Fruit fly (Drosophila melanogaster) whole organism, embryonic: ENCODE results near the gene ATbp.

Experiments used
- CG10321 ChIP-seq: fragments of 200-800 bp; sonication (Bioruptor generic); IDR thresholded peaks from 2 replicates; pipeline ENCODE4 v1.3.6; 2022; ENCODE audit warnings: missing biosample characterization, missing genetic modification characterization
- CG10959 ChIP-seq: fragments of 200-800 bp; sonication (Bioruptor generic); IDR thresholded peaks from 2 replicates; pipeline ENCODE4 v1.3.6; 2022; ENCODE audit warnings: missing biosample characterization, missing genetic modification characterization
- CG11560 ChIP-seq: fragments of 200-800 bp; sonication (Bioruptor generic); IDR thresholded peaks from 3 replicates; pipeline ENCODE4 v1.3.6; 2022; ENCODE audit warnings: missing biosample characterization, missing genetic modification characterization
- CG12071 ChIP-seq: fragments of 200-800 bp; sonication (Bioruptor generic); optimal IDR thresholded peaks from 3 replicates; lab custom pipeline; 2018; ENCODE audit warnings: missing biosample characterization, mild to moderate bottlenecking, missing genetic modification characterization
- CG12391 ChIP-seq: fragments of 200-800 bp; sonication (Bioruptor generic); optimal IDR thresholded peaks from 3 replicates; lab custom pipeline; 2018; ENCODE audit warnings: missing biosample characterization, mild to moderate bottlenecking, missing genetic modification characterization, moderate library complexity
- CG12659 ChIP-seq: fragments of 200-800 bp; sonication (Bioruptor generic); optimal IDR thresholded peaks from 3 replicates; lab custom pipeline; 2017; ENCODE audit warnings: mild to moderate bottlenecking, missing biosample characterization, missing genetic modification reagents, missing genetic modification characterization
- CG14014 ChIP-seq: fragments of 200-800 bp; sonication (Bioruptor generic); IDR thresholded peaks from 2 replicates; pipeline ENCODE4 v1.3.6; 2022; ENCODE audit warnings: missing biosample characterization, missing genetic modification characterization
- CG14667 ChIP-seq: fragments of 200-800 bp; sonication (Bioruptor generic); IDR thresholded peaks from 2 replicates; pipeline ENCODE4 v1.3.6; 2022; ENCODE audit warnings: missing biosample characterization, missing genetic modification characterization
- CG14710 ChIP-seq: fragments of 200-800 bp; sonication (Bioruptor generic); optimal IDR thresholded peaks from 3 replicates; lab custom pipeline; 2019; ENCODE audit warnings: missing biosample characterization, mild to moderate bottlenecking, missing genetic modification characterization, moderate library complexity
- CG14860 ChIP-seq: fragments of 200-800 bp; sonication (Bioruptor generic); IDR thresholded peaks from 3 replicates; pipeline ENCODE4 v1.3.6; 2022; ENCODE audit warnings: missing biosample characterization, missing genetic modification characterization; ENCODE audit not compliant: partially characterized antibody
- CG15514 ChIP-seq: fragments of 200-800 bp; sonication (Bioruptor generic); optimal IDR thresholded peaks from 3 replicates; lab custom pipeline; 2017; ENCODE audit warnings: missing biosample characterization, missing genetic modification characterization, mild to moderate bottlenecking, moderate library complexity, missing genetic modification reagents
- CG1602 ChIP-seq: fragments of 200-800 bp; sonication (Bioruptor generic); optimal IDR thresholded peaks from 3 replicates; lab custom pipeline; 2016; ENCODE audit warnings: missing biosample characterization, missing genetic modification characterization
- CG16779 ChIP-seq: fragments of 200-800 bp; sonication (Bioruptor generic); IDR thresholded peaks from 2 replicates; pipeline ENCODE4 v1.3.6; 2022; ENCODE audit warnings: missing biosample characterization, missing genetic modification characterization
- CG16813 ChIP-seq: fragments of 200-800 bp; sonication (Bioruptor generic); IDR thresholded peaks from 3 replicates; pipeline ENCODE4 v1.3.6; 2022; ENCODE audit warnings: missing biosample characterization, missing genetic modification characterization; ENCODE audit not compliant: partially characterized antibody
- CG17568 ChIP-seq: fragments of 200-800 bp; sonication (Bioruptor generic); optimal IDR thresholded peaks from 2 replicates; lab custom pipeline; 2018; ENCODE audit warnings: missing biosample characterization, mild to moderate bottlenecking, missing genetic modification characterization, moderate library complexity
- CG2116 ChIP-seq: fragments of 200-800 bp; sonication (Bioruptor generic); optimal IDR thresholded peaks from 3 replicates; lab custom pipeline; 2018; ENCODE audit warnings: missing biosample characterization, mild to moderate bottlenecking, missing genetic modification characterization
- CG30020 ChIP-seq: fragments of 200-800 bp; optimal IDR thresholded peaks from 2 replicates; lab custom pipeline; 2019; ENCODE audit warnings: missing biosample characterization, mild to moderate bottlenecking, missing genetic modification characterization, moderate library complexity
- CG30431 ChIP-seq: fragments of 200-800 bp; sonication (Bioruptor generic); optimal IDR thresholded peaks from 2 replicates; lab custom pipeline; 2017; ENCODE audit warnings: missing biosample characterization, missing genetic modification characterization
- CG31224 ChIP-seq: fragments of 200-800 bp; sonication (Bioruptor generic); IDR thresholded peaks from 2 replicates; pipeline ENCODE4 v1.3.6; 2022; ENCODE audit warnings: missing biosample characterization, missing genetic modification characterization
- CG33557 ChIP-seq: fragments of 200-800 bp; sonication (Bioruptor generic); optimal IDR thresholded peaks from 2 replicates; lab custom pipeline; 2019; ENCODE audit warnings: missing biosample characterization, mild to moderate bottlenecking, missing genetic modification characterization, moderate library complexity
- CG5245 ChIP-seq: fragments of 200-800 bp; sonication (Bioruptor generic); optimal IDR thresholded peaks from 3 replicates; lab custom pipeline; 2016; ENCODE audit warnings: missing biosample characterization, missing genetic modification characterization
- CG7839 ChIP-seq: fragments of 200-800 bp; sonication (Bioruptor generic); optimal IDR thresholded peaks from 3 replicates; lab custom pipeline; 2018; ENCODE audit warnings: missing biosample characterization, mild to moderate bottlenecking, missing genetic modification characterization, moderate library complexity
- CG9817 ChIP-seq: fragments of 200-800 bp; sonication (Bioruptor generic); optimal IDR thresholded peaks from 2 replicates; lab custom pipeline; 2018; ENCODE audit warnings: missing biosample characterization, mild to moderate bottlenecking, missing genetic modification characterization, moderate library complexity
- CrebB ChIP-seq: fragments of 200-800 bp; sonication (Bioruptor generic); optimal IDR thresholded peaks from 3 replicates; lab custom pipeline; 2018; ENCODE audit warnings: missing biosample characterization, mild to moderate bottlenecking, missing genetic modification characterization
- Dp ChIP-seq: fragments of 200-800 bp; sonication (Bioruptor generic); optimal IDR thresholded peaks from 2 replicates; lab custom pipeline; 2018; ENCODE audit warnings: missing biosample characterization, mild to moderate bottlenecking, missing genetic modification characterization, moderate library complexity
- ERR ChIP-seq: fragments of 200-800 bp; sonication (Bioruptor generic); optimal IDR thresholded peaks from 2 replicates; lab custom pipeline; 2016; ENCODE audit warnings: missing biosample characterization, missing genetic modification characterization
- Ets65A ChIP-seq: fragments of 200-800 bp; sonication (Bioruptor generic); peaks from one replicate; lab custom pipeline; 2016; ENCODE audit warnings: missing biosample characterization, missing genetic modification characterization
- Gsc ChIP-seq: fragments of 200-800 bp; sonication (Bioruptor generic); IDR thresholded peaks from 2 replicates; pipeline ENCODE4 v1.3.6; 2022; ENCODE audit warnings: missing biosample characterization, missing genetic modification characterization
- HHEX ChIP-seq: fragments of 200-800 bp; sonication (Bioruptor generic); optimal IDR thresholded peaks from 3 replicates; lab custom pipeline; 2017; ENCODE audit warnings: missing biosample characterization, mild to moderate bottlenecking, missing genetic modification characterization, missing genetic modification reagents
- HLH4C ChIP-seq: fragments of 200-800 bp; sonication (Bioruptor generic); IDR thresholded peaks from 3 replicates; pipeline ENCODE4 v1.3.6; 2022; ENCODE audit warnings: missing biosample characterization, missing genetic modification characterization; ENCODE audit not compliant: partially characterized antibody
- MBD-R2 ChIP-seq: fragments of 200-800 bp; sonication (Bioruptor generic); IDR thresholded peaks from 2 replicates; pipeline ENCODE4 v1.3.6; 2022; ENCODE audit warnings: missing biosample characterization, missing genetic modification characterization
- Scr ChIP-seq: fragments of 200-800 bp; sonication (Bioruptor generic); IDR thresholded peaks from 2 replicates; pipeline ENCODE4 v1.3.6; 2022; ENCODE audit warnings: missing biosample characterization, missing genetic modification characterization; ENCODE audit not compliant: partially characterized antibody
- Sin3A ChIP-seq: fragments of >200 bp; optimal IDR thresholded peaks from 2 replicates; lab custom pipeline; 2018
- chif ChIP-seq, 2 experiments: fragments of 200-800 bp; sonication (Bioruptor generic); optimal IDR thresholded peaks; 3 replicates each; lab custom pipeline; 2016; ENCODE audit warnings: missing biosample characterization in 2 of 2, missing genetic modification characterization in 2 of 2
- danr ChIP-seq: fragments of 200-800 bp; sonication (Bioruptor generic); IDR thresholded peaks from 2 replicates; pipeline ENCODE4 v1.3.6; 2022; ENCODE audit warnings: missing biosample characterization, missing genetic modification characterization
- esg ChIP-seq: fragments of 200-800 bp; sonication (Bioruptor generic); conservative IDR thresholded peaks from 2 replicates; pipeline ENCODE4 v1.3.6; 2022; ENCODE audit warnings: missing biosample characterization, missing genetic modification characterization
- ftz-f1 ChIP-seq: fragments of 200-800 bp; sonication (Bioruptor generic); optimal IDR thresholded peaks from 2 replicates; lab custom pipeline; 2016; ENCODE audit warnings: missing biosample characterization, missing genetic modification characterization
- hbn ChIP-seq: fragments of 200-800 bp; sonication (Bioruptor generic); IDR thresholded peaks from 2 replicates; pipeline ENCODE4 v1.3.6; 2022; ENCODE audit warnings: missing biosample characterization, missing genetic modification characterization; ENCODE audit not compliant: partially characterized antibody
- hth ChIP-seq: fragments of >200 bp; optimal IDR thresholded peaks from 2 replicates; lab custom pipeline; 2017; ENCODE audit warnings: inconsistent platforms
- lmd ChIP-seq: fragments of 200-800 bp; sonication (Bioruptor generic); IDR thresholded peaks from 2 replicates; pipeline ENCODE4 v1.3.6; 2022; ENCODE audit warnings: missing biosample characterization, missing genetic modification characterization
- nerfin-2 ChIP-seq: fragments of 200-800 bp; sonication (Bioruptor generic); IDR thresholded peaks from 2 replicates; pipeline ENCODE4 v1.3.6; 2022; ENCODE audit warnings: missing biosample characterization, missing genetic modification characterization; ENCODE audit not compliant: partially characterized antibody
- nom ChIP-seq: fragments of 200-800 bp; sonication (Bioruptor generic); optimal IDR thresholded peaks from 2 replicates; lab custom pipeline; 2017; ENCODE audit warnings: missing biosample characterization, missing genetic modification characterization, mild to moderate bottlenecking, moderate library complexity, missing genetic modification reagents
- pzg ChIP-seq: fragments of 200-800 bp; sonication (Bioruptor generic); optimal IDR thresholded peaks from 3 replicates; lab custom pipeline; 2018; ENCODE audit warnings: missing biosample characterization, mild to moderate bottlenecking, missing genetic modification characterization, moderate library complexity
- row ChIP-seq: fragments of 200-800 bp; sonication (Bioruptor generic); IDR thresholded peaks from 3 replicates; pipeline ENCODE4 v1.3.6; 2022; ENCODE audit warnings: missing biosample characterization, missing genetic modification characterization
- shn ChIP-seq: fragments of 200-800 bp; sonication (Bioruptor generic); optimal IDR thresholded peaks from 3 replicates; lab custom pipeline; 2016; ENCODE audit warnings: missing biosample characterization, missing genetic modification characterization
- sim ChIP-seq: fragments of 200-800 bp; sonication (Bioruptor generic); IDR thresholded peaks from 2 replicates; pipeline ENCODE4 v1.3.6; 2022; ENCODE audit warnings: missing biosample characterization, missing genetic modification characterization
- slbo ChIP-seq: fragments of 200-800 bp; sonication (Bioruptor generic); IDR thresholded peaks from 2 replicates; pipeline ENCODE4 v1.3.6; 2022; ENCODE audit warnings: missing biosample characterization, missing genetic modification characterization
- sr ChIP-seq: fragments of 200-800 bp; sonication (Bioruptor generic); IDR thresholded peaks from 3 replicates; pipeline ENCODE4 v1.3.6; 2022; ENCODE audit warnings: missing biosample characterization, missing genetic modification characterization
- stwl ChIP-seq: fragments of 200-800 bp; sonication (Bioruptor generic); optimal IDR thresholded peaks from 3 replicates; lab custom pipeline; 2018; ENCODE audit warnings: missing biosample characterization, mild to moderate bottlenecking, missing genetic modification characterization, moderate library complexity
- tio ChIP-seq: fragments of 200-800 bp; sonication (Bioruptor generic); optimal IDR thresholded peaks from 2 replicates; lab custom pipeline; 2017; ENCODE audit warnings: missing biosample characterization, missing genetic modification characterization, inconsistent platforms
- trem ChIP-seq: fragments of 200-800 bp; optimal IDR thresholded peaks from 3 replicates; lab custom pipeline; 2019; ENCODE audit warnings: missing biosample characterization, mild to moderate bottlenecking, missing genetic modification characterization, moderate library complexity

Gene ATbp

dm6 chrX:23082407-23082905 lies 23.3 kb upstream of the ATbp start, which contains the start of the genes CG17163 and CG17168:
TSS of gene CG17163 (minus strand) at chrX:23082709.
TSS of gene CG17168 (plus strand) at chrX:23082738.
- TF ChIP-seq HHEX (GFP tag; lab: Kevin White, UChicago) (no peak), CG10321 (GFP tag; lab: Robert Waterston, UW) (no peak), slbo (GFP tag; lab: Robert Waterston, UW) (no peak), CG11560 (tag; lab: Robert Waterston, UW) (no peak), lmd (GFP tag; lab: Robert Waterston, UW) (no peak), CG14860 (GFP tag; lab: Robert Waterston, UW) (no peak), CG14014 (GFP tag; lab: Robert Waterston, UW) (no peak), CG33557 (GFP tag; lab: Kevin White, UChicago) (no peak), CG5245 (GFP tag; lab: Kevin White, UChicago) (no peak), CG16813 (peak; percentile 47; the same call in 2 of the 3 replicates), row (GFP tag; lab: Robert Waterston, UW) (0 out of 3 replicates have a peak, but pooled peaks have one; percentile 8), CG12071 (no peak), CG16779 (no peak), danr (no peak), sim (GFP tag; lab: Robert Waterston, UW) (no peak), pzg (GFP tag; lab: Kevin White, UChicago) (peak; percentile 11), CG14710 (tag; lab: Kevin White, UChicago) (peak; percentile 17), chif (GFP tag; optimal IDR thresholded peaks at IDR 0.05; lab: Kevin White, UChicago) (no peak), CG9817 (tag; lab: Kevin White, UChicago) (no peak), nerfin-2 (GFP tag; lab: Robert Waterston, UW) (no peak), Ets65A (GFP tag; lab: Kevin White, UChicago) (no peak), Gsc (GFP tag; lab: Robert Waterston, UW) (no peak), CG15514 (GFP tag; lab: Kevin White, UChicago) (peak; percentile 14), nom (GFP tag; lab: Kevin White, UChicago) (no peak), stwl (tag; lab: Kevin White, UChicago) (peak; percentile 12), hbn (GFP tag; lab: Robert Waterston, UW) (no peak), CG30020 (tag; lab: Kevin White, UChicago) (peak; percentile 54), CG14667 (no peak), HLH4C (peak; percentile 28; the same call in 2 of the 3 replicates), CG17568 (no peak), Sin3A (peak; percentile 28), ftz-f1 (GFP tag; lab: Kevin White, UChicago) (no peak), CG10959 (no peak), CG12391 (tag; lab: Kevin White, UChicago) (no peak), MBD-R2 (GFP tag; lab: Robert Waterston, UW) (peak; percentile 35; the same call in 1 of the 2 replicates), hth (lab: Kevin White, UChicago) (no peak), CG31224 (no peak), shn (GFP tag; lab: Kevin White, UChicago) (no peak), CrebB (tag; lab: Kevin White, UChicago) (no peak), CG12659 (GFP tag; lab: Kevin White, UChicago) (peak; percentile 8), CG2116 (peak; percentile 33), esg (GFP tag; lab: Robert Waterston, UW) (no peak), CG7839 (tag; lab: Kevin White, UChicago) (no peak), CG1602 (GFP tag; lab: Kevin White, UChicago) (no peak), CG30431 (no peak), sr (GFP tag; lab: Robert Waterston, UW) (no peak), tio (GFP tag; lab: Kevin White, UChicago) (no peak), trem (peak; percentile 6), ERR (GFP tag; lab: Kevin White, UChicago) (no peak), Dp (peak; percentile 4), Scr (GFP tag; lab: Robert Waterston, UW) (peak; percentile 43; the same call in 1 of the 2 replicates)
